Worm (Caenorhabditis elegans) whole organism, L4 larva: Measurements from ENCODE around the gene gcy-1.

Experiments used
- F10B5.3 ChIP-seq: sonication (generic microtip); optimal IDR thresholded peaks from 2 replicates; lab custom pipeline; 2016; ENCODE audit warnings: mild to moderate bottlenecking, missing genetic modification characterization, missing compliant biosample characterization
- F44E2.7 ChIP-seq: fragments of 200-800 bp; sonication (Bioruptor generic); IDR thresholded peaks from 2 replicates; pipeline ENCODE4 v2.1.2; 2022; ENCODE audit warnings: missing genetic modification characterization, missing compliant biosample characterization
- T20F7.1 ChIP-seq: fragments of 200-800 bp; sonication (Bioruptor generic); optimal IDR thresholded peaks from 2 replicates; lab custom pipeline; 2018; ENCODE audit warnings: mild to moderate bottlenecking, missing genetic modification characterization, missing compliant biosample characterization
- Y5F2A.4 ChIP-seq: fragments of 200-800 bp; sonication (Bioruptor generic); optimal IDR thresholded peaks from 2 replicates; lab custom pipeline; 2018; ENCODE audit warnings: mild to moderate bottlenecking, missing genetic modification characterization, missing compliant biosample characterization
- aly-2 ChIP-seq: sonication (generic microtip); optimal IDR thresholded peaks from 2 replicates; lab custom pipeline; 2018; ENCODE audit warnings: missing biosample characterization, missing genetic modification characterization
- ama-1 ChIP-seq: fragments of 150-350 bp; optimal IDR thresholded peaks from 2 replicates; lab custom pipeline; 2014; ENCODE audit warnings: inconsistent platforms, mixed read lengths
- arid-1 ChIP-seq: fragments of 200-800 bp; sonication (Bioruptor generic); conservative IDR thresholded peaks from 2 replicates; pipeline ENCODE4 v1.3.6; 2022; ENCODE audit warnings: missing genetic modification reagents, missing genetic modification characterization, missing compliant biosample characterization
- attf-4 ChIP-seq: sonication (generic microtip); optimal IDR thresholded peaks from 3 replicates; lab custom pipeline; 2017; ENCODE audit warnings: missing biosample characterization, missing genetic modification characterization
- ceh-20 ChIP-seq: fragments of 200-800 bp; sonication (Bioruptor generic); IDR thresholded peaks from 2 replicates; pipeline ENCODE4 v1.3.6; 2022; ENCODE audit warnings: missing genetic modification reagents, missing genetic modification characterization, missing compliant biosample characterization
- ceh-32 ChIP-seq: sonication (generic microtip); optimal IDR thresholded peaks from 2 replicates; lab custom pipeline; 2016; ENCODE audit warnings: mild to moderate bottlenecking, missing genetic modification characterization, missing compliant biosample characterization; ENCODE audit not compliant: poor library complexity
- ceh-44 ChIP-seq: fragments of 200-800 bp; sonication (Bioruptor generic); IDR thresholded peaks from 2 replicates; pipeline ENCODE4 v1.3.6; 2022; ENCODE audit warnings: missing genetic modification reagents, missing genetic modification characterization, missing compliant biosample characterization
- ces-1 ChIP-seq: fragments of 150-350 bp; sonication (generic microtip); optimal IDR thresholded peaks from 4 replicates; lab custom pipeline; 2014; ENCODE audit warnings: missing biosample characterization, missing genetic modification reagents, missing genetic modification characterization
- cey-2 ChIP-seq: sonication (generic microtip); optimal IDR thresholded peaks from 3 replicates; lab custom pipeline; 2017; ENCODE audit warnings: missing genetic modification characterization, mild to moderate bottlenecking, missing compliant biosample characterization, antibody characterized with exemption, borderline replicate concordance; ENCODE audit not compliant: insufficient read depth
- daf-16 ChIP-seq, 3 experiments: sonication (generic microtip); optimal IDR thresholded peaks; 2 replicates each; lab custom pipeline; 2016 to 2017; ENCODE audit warnings: missing genetic modification characterization in 3 of 3, missing genetic modification reagents in 3 of 3, mild to moderate bottlenecking in 2 of 3, missing compliant biosample characterization in 2 of 3, missing biosample characterization in 1 of 3, moderate library complexity in 1 of 3
- daf-19 ChIP-seq: fragments of 200-800 bp; sonication (Bioruptor generic); conservative IDR thresholded peaks from 2 replicates; pipeline ENCODE4 v1.3.6; 2022; ENCODE audit warnings: missing genetic modification characterization, missing compliant biosample characterization
- dmd-9 ChIP-seq: fragments of 200-800 bp; sonication (Bioruptor generic); IDR thresholded peaks from 2 replicates; pipeline ENCODE4 v1.3.6; 2022; ENCODE audit warnings: missing genetic modification reagents, missing genetic modification characterization, missing compliant biosample characterization
- dpl-1 ChIP-seq: fragments of 150-350 bp; optimal IDR thresholded peaks from 2 replicates; lab custom pipeline; 2014; ENCODE audit warnings: missing biosample characterization, missing genetic modification reagents, missing genetic modification characterization
- dve-1 ChIP-seq: sonication (generic microtip); optimal IDR thresholded peaks from 2 replicates; lab custom pipeline; 2017; ENCODE audit warnings: antibody characterized with exemption, mild to moderate bottlenecking, missing genetic modification characterization, missing compliant biosample characterization; ENCODE audit not compliant: insufficient read depth
- egl-27 ChIP-seq: sonication (generic microtip); optimal IDR thresholded peaks from 3 replicates; lab custom pipeline; 2017; ENCODE audit warnings: missing biosample characterization, missing genetic modification reagents, missing genetic modification characterization
- fos-1 ChIP-seq: fragments of 150-350 bp; optimal IDR thresholded peaks from 2 replicates; lab custom pipeline; 2014; ENCODE audit warnings: missing biosample characterization, missing genetic modification characterization
- hlh-11 ChIP-seq: fragments of 200-800 bp; sonication (Bioruptor generic); optimal IDR thresholded peaks from 2 replicates; lab custom pipeline; 2018; ENCODE audit warnings: mild to moderate bottlenecking, missing genetic modification characterization, missing compliant biosample characterization
- hlh-30 ChIP-seq: sonication (generic microtip); optimal IDR thresholded peaks from 2 replicates; lab custom pipeline; 2017; ENCODE audit warnings: antibody characterized with exemption, mild to moderate bottlenecking, missing genetic modification characterization, missing compliant biosample characterization; ENCODE audit not compliant: insufficient read depth
- jun-1 ChIP-seq: fragments of 150-350 bp; optimal IDR thresholded peaks from 2 replicates; lab custom pipeline; 2014; ENCODE audit warnings: missing biosample characterization, missing genetic modification reagents, missing genetic modification characterization
- lin-1 ChIP-seq: fragments of 200-800 bp; sonication (Bioruptor generic); IDR thresholded peaks from 2 replicates; pipeline ENCODE4 v1.3.6; 2022; ENCODE audit warnings: missing genetic modification reagents, missing genetic modification characterization, missing compliant biosample characterization
- lin-13 ChIP-seq: fragments of 150-350 bp; optimal IDR thresholded peaks from 2 replicates; lab custom pipeline; 2014; ENCODE audit warnings: missing biosample characterization, missing genetic modification reagents, missing genetic modification characterization
- lin-38 ChIP-seq: fragments of 200-800 bp; sonication (Bioruptor generic); IDR thresholded peaks from 2 replicates; pipeline ENCODE4 v1.3.6; 2022; ENCODE audit warnings: missing genetic modification reagents, missing genetic modification characterization, missing compliant biosample characterization
- mdt-29 ChIP-seq: fragments of 200-800 bp; sonication (Bioruptor generic); IDR thresholded peaks from 2 replicates; pipeline ENCODE4 v1.3.6; 2022; ENCODE audit warnings: missing genetic modification reagents, missing genetic modification characterization, missing compliant biosample characterization
- mes-2 ChIP-seq: sonication (generic microtip); optimal IDR thresholded peaks from 2 replicates; lab custom pipeline; 2016; ENCODE audit warnings: missing genotype, mild to moderate bottlenecking, missing genetic modification characterization, missing compliant biosample characterization; ENCODE audit not compliant: poor library complexity, severe bottlenecking
- nhr-10 ChIP-seq: fragments of 150-350 bp; optimal IDR thresholded peaks from 2 replicates; lab custom pipeline; 2014; ENCODE audit warnings: missing biosample characterization, missing genetic modification characterization
- nhr-11 ChIP-seq: fragments of 150-350 bp; optimal IDR thresholded peaks from 2 replicates; lab custom pipeline; 2014; ENCODE audit warnings: missing biosample characterization, missing genetic modification characterization
- nhr-111 ChIP-seq: fragments of 200-800 bp; sonication (Bioruptor generic); optimal IDR thresholded peaks from 2 replicates; lab custom pipeline; 2018; ENCODE audit warnings: mild to moderate bottlenecking, missing genetic modification characterization, missing compliant biosample characterization
- nhr-28 ChIP-seq: fragments of 150-350 bp; optimal IDR thresholded peaks from 2 replicates; lab custom pipeline; 2014; ENCODE audit warnings: missing biosample characterization, missing genetic modification characterization
- nhr-42 ChIP-seq: fragments of 200-800 bp; sonication (Bioruptor generic); IDR thresholded peaks from 2 replicates; pipeline ENCODE4 v1.3.6; 2022; ENCODE audit warnings: missing genetic modification characterization, missing compliant biosample characterization
- nhr-6 ChIP-seq: fragments of 150-350 bp; optimal IDR thresholded peaks from 2 replicates; lab custom pipeline; 2014; ENCODE audit warnings: missing biosample characterization, missing genetic modification characterization
- rbr-2 ChIP-seq: sonication (generic microtip); optimal IDR thresholded peaks from 2 replicates; lab custom pipeline; 2016; ENCODE audit warnings: missing genotype, missing genetic modification characterization, missing compliant biosample characterization
- saeg-2 ChIP-seq: fragments of 200-800 bp; sonication (Bioruptor generic); IDR thresholded peaks from 2 replicates; pipeline ENCODE4 v1.3.6; 2022; ENCODE audit warnings: missing genetic modification reagents, missing genetic modification characterization, missing compliant biosample characterization
- set-16 ChIP-seq: fragments of 200-800 bp; sonication (Bioruptor generic); IDR thresholded peaks from 2 replicates; pipeline ENCODE4 v1.3.6; 2022; ENCODE audit warnings: missing genetic modification reagents, missing genetic modification characterization, missing compliant biosample characterization
- skn-1 ChIP-seq: fragments of 150-350 bp; optimal IDR thresholded peaks from 2 replicates; lab custom pipeline; 2014; ENCODE audit warnings: missing biosample characterization, missing genetic modification characterization
- snpc-1.2 ChIP-seq: fragments of 200-800 bp; sonication (Bioruptor generic); IDR thresholded peaks from 2 replicates; pipeline ENCODE4 v1.3.6; 2022; ENCODE audit warnings: missing genetic modification reagents, missing genetic modification characterization, missing compliant biosample characterization
- snpc-4 ChIP-seq: fragments of 150-350 bp; optimal IDR thresholded peaks from 2 replicates; lab custom pipeline; 2014; ENCODE audit warnings: missing biosample characterization, missing genetic modification characterization
- spr-1 ChIP-seq: sonication (generic microtip); optimal IDR thresholded peaks from 2 replicates; lab custom pipeline; 2016; ENCODE audit warnings: mild to moderate bottlenecking, missing genetic modification characterization, missing compliant biosample characterization
- tag-97 ChIP-seq: fragments of 200-800 bp; sonication (Bioruptor generic); IDR thresholded peaks from 2 replicates; pipeline ENCODE4 v1.3.6; 2022; ENCODE audit warnings: missing genetic modification characterization, missing compliant biosample characterization
- unc-62 ChIP-seq, 3 experiments: fragments of 150-350 bp in 1 of 3; sonication (generic microtip); optimal IDR thresholded peaks in 2 of 3; peaks in 1 of 3; 1 replicate in 1 of 3; 2 replicates in 2 of 3; lab custom pipeline; 2014 to 2017; ENCODE audit warnings: missing biosample characterization in 3 of 3, missing genetic modification characterization in 3 of 3, missing genetic modification reagents in 3 of 3, missing genotype in 1 of 3
- zag-1 ChIP-seq: fragments of 150-350 bp; optimal IDR thresholded peaks from 2 replicates; lab custom pipeline; 2014; ENCODE audit warnings: missing biosample characterization, missing genetic modification characterization
- zfp-2 ChIP-seq: sonication (generic microtip); optimal IDR thresholded peaks from 2 replicates; lab custom pipeline; 2016; ENCODE audit warnings: mild to moderate bottlenecking, missing genetic modification characterization, missing compliant biosample characterization
- ztf-11 ChIP-seq: fragments of 150-350 bp; optimal IDR thresholded peaks from 2 replicates; lab custom pipeline; 2014; ENCODE audit warnings: missing biosample characterization, missing genetic modification characterization

The gcy-1 gene

ce11 chrII:9518781-9519180 lies 2.0 kb upstream of the gcy-1 start, which contains the start of the genes sfxn-1.1 and AH6.3:
TSS of gene sfxn-1.1 (minus strand) at chrII:9518881.
TSS of gene AH6.3 (plus strand) at chrII:9519055.
- TF ChIP-seq ceh-32 (tag; lab: Kevin White, UChicago), result no peak
- TF ChIP-seq snpc-4 (tag; lab: Kevin White, UChicago), result no peak
- TF ChIP-seq dpl-1 (GFP tag; lab: Kevin White, UChicago), result no peak
- TF ChIP-seq nhr-42 (GFP tag; lab: Robert Waterston, UW), result no peak
- no peak for TF ChIP-seq zfp-2 (tag; lab: Kevin White, UChicago)
- no peak for TF ChIP-seq nhr-6 (tag; lab: Kevin White, UChicago)
- TF ChIP-seq dve-1, result no peak
- no peak for TF ChIP-seq hlh-11 (tag; lab: Kevin White, UChicago)
- no peak for TF ChIP-seq Y5F2A.4
- no peak for TF ChIP-seq lin-38
- no peak for TF ChIP-seq nhr-111 (GFP tag; lab: Kevin White, UChicago)
- no peak for TF ChIP-seq hlh-30 (tag; lab: Kevin White, UChicago)
- no peak for TF ChIP-seq F44E2.7
- no peak for TF ChIP-seq lin-13 (GFP tag; lab: Kevin White, UChicago)
- TF ChIP-seq attf-4 (tag; lab: Kevin White, UChicago), result no peak
- TF ChIP-seq mdt-29 (GFP tag; lab: Robert Waterston, UW), result no peak
- TF ChIP-seq snpc-1.2 (GFP tag; lab: Robert Waterston, UW), result no peak
- TF ChIP-seq saeg-2 (GFP tag; lab: Robert Waterston, UW), result no peak

- TF ChIP-seq unc-62 (GFP tag; optimal IDR thresholded peaks at IDR 0.05 in 1 of 2; lab: Kevin White, UChicago) (peak in 1 of 2 experiments; percentile 35), unc-62 (tag; optimal IDR thresholded peaks at IDR 0.05; lab: Kevin White, UChicago) (no peak), jun-1 (no peak)
These were observed 9.6 kb downstream of the gcy-1 start, which contains the start of gene gcy-3 for ce11 chrII:9507181-9507580. TSS of gene gcy-3 (minus strand) at chrII:9507281.

DNA sequence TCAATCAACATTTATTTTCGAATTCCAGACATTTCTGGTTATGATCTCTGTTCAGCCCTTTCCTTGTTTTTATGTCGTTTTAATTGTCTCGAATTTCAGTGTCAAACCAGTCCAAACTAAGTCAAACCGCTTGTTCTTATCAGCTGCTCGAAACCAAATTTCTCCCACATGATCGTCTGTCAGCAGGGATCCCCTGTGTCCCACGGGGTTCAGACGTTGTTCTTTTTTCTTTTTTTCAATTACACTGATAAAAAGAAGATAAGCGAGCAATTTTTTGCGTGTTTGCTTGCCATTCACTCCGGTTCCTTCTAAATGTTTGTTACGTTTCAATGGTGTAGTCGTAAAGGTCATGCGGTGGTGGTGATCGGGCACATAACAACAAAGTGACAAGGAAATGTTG lies 14.8 kb downstream of the gcy-1 start:
- TF ChIP-seq egl-27 (tag; lab: Kevin White, UChicago) (no peak), tag-97 (GFP tag; lab: Robert Waterston, UW) (no peak), ces-1 (GFP tag; lab: Kevin White, UChicago) (no peak), nhr-11 (tag; lab: Kevin White, UChicago) (peak; percentile 72), rbr-2 (no peak), T20F7.1 (GFP tag; lab: Kevin White, UChicago) (peak; percentile 12), nhr-28 (tag; lab: Kevin White, UChicago) (peak; percentile 71), daf-16 (GFP tag; optimal IDR thresholded peaks at IDR 0.05; lab: Kevin White, UChicago) (no peak), daf-16 (tag; optimal IDR thresholded peaks at IDR 0.05; lab: Kevin White, UChicago) (peak; percentile 83), ceh-20 (GFP tag; lab: Robert Waterston, UW) (no peak), dve-1 (peak; percentile 91), cey-2 (tag; lab: Kevin White, UChicago) (no peak), ceh-44 (GFP tag; lab: Robert Waterston, UW) (no peak), zag-1 (tag; lab: Kevin White, UChicago) (no peak), fos-1 (tag; lab: Kevin White, UChicago) (no peak), skn-1 (tag; lab: Kevin White, UChicago) (no peak), arid-1 (no peak), F10B5.3 (tag; lab: Kevin White, UChicago) (no peak), F44E2.7 (no peak), lin-1 (peak; percentile 57), mdt-29 (GFP tag; lab: Robert Waterston, UW) (peak; percentile 61; the same call in 1 of the 2 replicates), aly-2 (tag; lab: Kevin White, UChicago) (no peak), mes-2 (tag; lab: Kevin White, UChicago) (no peak), spr-1 (no peak), saeg-2 (GFP tag; lab: Robert Waterston, UW) (0 out of 2 replicates have a peak, but pooled peaks have one; percentile 30), set-16 (GFP tag; lab: Robert Waterston, UW) (no peak), hlh-11 (tag; lab: Kevin White, UChicago) (peak; percentile 87), nhr-10 (tag; lab: Kevin White, UChicago) (peak; percentile 60), unc-62 (GFP tag; optimal IDR thresholded peaks at IDR 0.05 in 1 of 2; lab: Kevin White, UChicago) (peak in 1 of 2 experiments; percentile 55), unc-62 (tag; optimal IDR thresholded peaks at IDR 0.05; lab: Kevin White, UChicago) (no peak), daf-19 (no peak), ama-1 (lab: Kevin White, UChicago) (no peak), dmd-9 (no peak), ztf-11 (tag; lab: Kevin White, UChicago) (no peak)
